Fruit fly (Drosophila melanogaster): ENCODE results near the gene CG42534.

DNA sequence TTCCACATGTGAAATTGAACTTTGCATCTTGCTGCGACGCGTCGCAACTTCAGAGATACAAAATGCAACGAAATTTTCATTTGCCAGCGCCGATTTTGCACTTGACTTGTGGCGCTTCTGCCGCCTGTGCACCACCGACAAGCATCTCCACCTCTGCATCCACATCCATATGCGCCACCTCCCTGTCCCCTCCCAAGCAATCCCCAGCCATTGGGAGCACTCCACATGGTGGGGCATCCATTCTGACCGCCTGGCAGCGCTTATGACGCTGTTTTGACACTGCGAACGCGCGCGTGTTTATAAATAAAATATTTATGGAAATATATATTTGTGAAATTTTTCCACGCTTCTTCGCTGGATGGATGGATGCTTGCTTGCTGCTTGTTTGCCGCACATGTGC, 74.9 kb downstream of the CG42534 start:
- no peak for TF ChIP-seq psq (optimal IDR thresholded peaks at IDR 0.05)
- TF ChIP-seq Myc (optimal IDR thresholded peaks at IDR 0.05): no peak
- TF ChIP-seq Sin3A (optimal IDR thresholded peaks at IDR 0.05): no peak
- TF ChIP-seq ttk (optimal IDR thresholded peaks at IDR 0.05): no peak
- no peak for TF ChIP-seq h (optimal IDR thresholded peaks at IDR 0.05)

All from Kc167 (cell line).